Fruit fly (Drosophila melanogaster): ENCODE results near the gene MEP-1.

MEP-1 gene

DNA sequence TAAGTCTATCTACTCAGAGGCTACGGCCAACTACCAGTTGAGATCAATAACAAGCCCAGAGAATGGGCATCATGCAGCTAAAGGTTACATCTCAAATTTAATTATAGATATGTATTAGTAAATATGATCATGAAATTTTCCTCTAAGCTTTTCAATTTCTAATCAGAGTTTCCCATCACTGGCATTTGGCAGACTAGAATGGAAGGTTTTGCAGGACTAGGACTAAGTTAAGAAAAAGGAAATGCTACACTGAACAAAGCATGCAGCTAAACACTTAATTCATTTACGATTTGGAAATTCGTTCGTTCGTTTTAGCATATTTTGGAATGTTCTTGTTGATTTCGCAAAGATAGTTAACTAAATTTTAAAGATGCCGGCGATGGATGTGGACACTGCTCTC is 27.8 kb downstream of the MEP-1 start, which contains the start of gene CG33233:
Gene CG33233 (plus strand): TSS at position 301 of the 400 bp plus-strand sequence.
- no peak for TF ChIP-seq Met (GFP tag; optimal IDR thresholded peaks at IDR 0.05)
- TF ChIP-seq Ets96B (tag; optimal IDR thresholded peaks at IDR 0.05) = no peak
- no peak for TF ChIP-seq ss (GFP tag; optimal IDR thresholded peaks at IDR 0.05)
- no peak for TF ChIP-seq lz (GFP tag; optimal IDR thresholded peaks at IDR 0.05)
- TF ChIP-seq CG31627 (GFP tag; optimal IDR thresholded peaks at IDR 0.05) = no peak
- no peak for TF ChIP-seq CG4318 (GFP tag; optimal IDR thresholded peaks at IDR 0.05)
- TF ChIP-seq fd85E (GFP tag; optimal IDR thresholded peaks at IDR 0.05) = no peak
- TF ChIP-seq CG9139 (GFP tag; optimal IDR thresholded peaks at IDR 0.05) = no peak
- no peak for TF ChIP-seq Smox (GFP tag; optimal IDR thresholded peaks at IDR 0.05)
- no peak for TF ChIP-seq salr (GFP tag; optimal IDR thresholded peaks at IDR 0.05)
- no peak for TF ChIP-seq CG1621 (tag; optimal IDR thresholded peaks at IDR 0.05)
- TF ChIP-seq CG3032 (tag; optimal IDR thresholded peaks at IDR 0.05) = no peak
- no peak for TF ChIP-seq Eip93F (GFP tag; optimal IDR thresholded peaks at IDR 0.05)
- TF ChIP-seq Blimp-1 (GFP tag; optimal IDR thresholded peaks at IDR 0.05) = no peak
- no peak for TF ChIP-seq CG6163 (GFP tag; IDR thresholded peaks at IDR 0.05)

DNA sequence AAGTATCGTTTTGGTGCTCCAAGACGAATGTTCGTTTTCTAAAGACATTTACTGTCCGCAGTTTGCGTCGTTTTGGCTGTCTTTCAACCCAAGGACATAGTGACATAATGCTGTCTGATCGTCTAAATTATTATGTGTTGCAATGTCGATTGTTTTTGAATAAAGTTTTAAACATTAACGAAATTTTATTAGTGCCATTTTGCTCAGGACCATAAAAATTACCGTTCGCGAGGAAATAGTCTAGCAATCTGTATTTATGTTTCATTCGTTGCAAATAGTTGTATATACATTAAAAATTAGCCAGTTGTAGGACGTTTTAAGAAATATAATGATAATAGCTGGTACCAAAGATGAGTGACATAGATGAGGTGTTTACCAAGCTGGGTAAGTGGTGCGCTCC is 29.8 kb downstream of the MEP-1 start, which contains the start of gene CG33234:
Gene CG33234 (plus strand): TSS at position 301 of the 400 bp plus-strand sequence.
- no peak for TF ChIP-seq CG6163 (GFP tag; IDR thresholded peaks at IDR 0.05)
- no peak for TF ChIP-seq salr (GFP tag; optimal IDR thresholded peaks at IDR 0.05)
- TF ChIP-seq CG8119 (GFP tag; IDR thresholded peaks at IDR 0.05) = no peak
- no peak for TF ChIP-seq acj6 (GFP tag; optimal IDR thresholded peaks at IDR 0.05)
- no peak for TF ChIP-seq CG1621 (tag; optimal IDR thresholded peaks at IDR 0.05)
- no peak for TF ChIP-seq CG7368 (GFP tag; optimal IDR thresholded peaks at IDR 0.05)
